Worm (Caenorhabditis elegans) whole organism, L4/young adult: ENCODE results near the gene F54H12.2.

Experiments
- W03F9.2 ChIP-seq: fragments of 150-350 bp; optimal IDR thresholded peaks from 2 replicates; lab custom pipeline; 2014; ENCODE audit warnings: missing biosample characterization, missing genetic modification characterization
- dao-5 ChIP-seq: sonication (generic microtip); optimal IDR thresholded peaks from 2 replicates; lab custom pipeline; 2016; ENCODE audit warnings: missing genotype, missing genetic modification characterization, moderate library complexity, missing compliant biosample characterization

ce11 chrIII:7924821-7925220 is 39.6 kb upstream of the F54H12.2 start, which contains the start of gene tag-250:
- TF ChIP-seq dao-5 (tag; lab: Kevin White, UChicago) (no peak), W03F9.2 (tag; lab: Kevin White, UChicago) (no peak)
